Fruit fly (Drosophila melanogaster) whole organism, prepupa: Measurements from ENCODE around the gene CG4456.

Experiments used
- Blimp-1 ChIP-seq: fragments of 200-800 bp; sonication (Bioruptor generic); optimal IDR thresholded peaks from 3 replicates; lab custom pipeline; 2017; ENCODE audit warnings: missing biosample characterization, missing genetic modification characterization, mild to moderate bottlenecking, moderate library complexity, missing genetic modification reagents
- CG10631 ChIP-seq: fragments of 200-800 bp; sonication (Bioruptor generic); optimal IDR thresholded peaks from 2 replicates; lab custom pipeline; 2016; ENCODE audit warnings: missing biosample characterization, missing genetic modification characterization
- CG10669 ChIP-seq: fragments of 200-800 bp; sonication (Bioruptor generic); optimal IDR thresholded peaks from 3 replicates; lab custom pipeline; 2018; ENCODE audit warnings: missing biosample characterization, mild to moderate bottlenecking, missing genetic modification characterization, moderate library complexity
- CG11294 ChIP-seq: fragments of 200-800 bp; sonication (Bioruptor generic); IDR thresholded peaks from 2 replicates; pipeline ENCODE4 v1.3.6; 2022; ENCODE audit warnings: missing biosample characterization, missing genetic modification characterization
- CG11762 ChIP-seq: fragments of 200-800 bp; sonication (Bioruptor generic); optimal IDR thresholded peaks from 3 replicates; lab custom pipeline; 2016; ENCODE audit warnings: missing biosample characterization, missing genetic modification characterization; ENCODE audit not compliant: insufficient read depth
- CG11902 ChIP-seq: fragments of 200-800 bp; sonication (Bioruptor generic); optimal IDR thresholded peaks from 3 replicates; lab custom pipeline; 2016; ENCODE audit warnings: missing biosample characterization, missing genetic modification characterization
- CG15336 ChIP-seq: fragments of 200-800 bp; sonication (Bioruptor generic); IDR thresholded peaks from 2 replicates; pipeline ENCODE4 v1.3.6; 2022; ENCODE audit warnings: missing biosample characterization, missing genetic modification characterization
- CG1621 ChIP-seq: fragments of 200-800 bp; sonication (Bioruptor generic); optimal IDR thresholded peaks from 3 replicates; lab custom pipeline; 2018; ENCODE audit warnings: missing biosample characterization, mild to moderate bottlenecking, missing genetic modification characterization
- CG16779 ChIP-seq: fragments of 200-800 bp; sonication (Bioruptor generic); optimal IDR thresholded peaks from 3 replicates; lab custom pipeline; 2017; ENCODE audit warnings: missing biosample characterization, mild to moderate bottlenecking, missing genetic modification characterization
- CG3032 ChIP-seq: fragments of 200-800 bp; optimal IDR thresholded peaks from 2 replicates; lab custom pipeline; 2019; ENCODE audit warnings: missing biosample characterization, mild to moderate bottlenecking, missing genetic modification characterization, moderate library complexity
- CG32006 ChIP-seq: fragments of 200-800 bp; sonication (Bioruptor generic); optimal IDR thresholded peaks from 3 replicates; lab custom pipeline; 2017; ENCODE audit warnings: missing biosample characterization, mild to moderate bottlenecking, missing genetic modification characterization
- CG3919 ChIP-seq: fragments of 200-800 bp; sonication (Bioruptor generic); optimal IDR thresholded peaks from 3 replicates; lab custom pipeline; 2016; ENCODE audit warnings: missing biosample characterization, missing genetic modification characterization
- CG6163 ChIP-seq: fragments of 200-800 bp; sonication (Bioruptor generic); IDR thresholded peaks from 3 replicates; pipeline ENCODE4 v1.3.6; 2022; ENCODE audit warnings: missing biosample characterization, missing genetic modification characterization
- CG6276 ChIP-seq: fragments of 200-800 bp; sonication (Bioruptor generic); optimal IDR thresholded peaks from 2 replicates; lab custom pipeline; 2017; ENCODE audit warnings: missing biosample characterization, mild to moderate bottlenecking, missing genetic modification characterization
- CG6792 ChIP-seq: fragments of 200-800 bp; sonication (Bioruptor generic); optimal IDR thresholded peaks from 3 replicates; lab custom pipeline; 2016; ENCODE audit warnings: missing biosample characterization, missing genetic modification characterization
- CG6808 ChIP-seq: fragments of 200-800 bp; sonication (Bioruptor generic); optimal IDR thresholded peaks from 3 replicates; lab custom pipeline; 2017; ENCODE audit warnings: missing biosample characterization, missing genetic modification characterization, mild to moderate bottlenecking, moderate library complexity, missing genetic modification reagents
- CG6854 ChIP-seq: fragments of 200-800 bp; sonication (Bioruptor generic); optimal IDR thresholded peaks from 2 replicates; lab custom pipeline; 2017; ENCODE audit warnings: missing biosample characterization, mild to moderate bottlenecking, missing genetic modification characterization
- CG7368 ChIP-seq: fragments of 200-800 bp; sonication (Bioruptor generic); optimal IDR thresholded peaks from 3 replicates; lab custom pipeline; 2016; ENCODE audit warnings: missing biosample characterization, missing genetic modification characterization
- CG8119 ChIP-seq: fragments of 200-800 bp; sonication (Bioruptor generic); IDR thresholded peaks from 3 replicates; pipeline ENCODE4 v1.3.6; 2022; ENCODE audit warnings: missing biosample characterization, missing genetic modification characterization
- CG9139 ChIP-seq: fragments of 200-800 bp; sonication (Bioruptor generic); optimal IDR thresholded peaks from 3 replicates; lab custom pipeline; 2017; ENCODE audit warnings: missing biosample characterization, mild to moderate bottlenecking, missing genetic modification characterization
- Eip75B ChIP-seq: fragments of 200-800 bp; sonication (Bioruptor generic); optimal IDR thresholded peaks from 3 replicates; lab custom pipeline; 2016; ENCODE audit warnings: missing biosample characterization, missing genetic modification characterization
- Eip78C ChIP-seq: fragments of 200-800 bp; sonication (Bioruptor generic); peaks from one replicate; lab custom pipeline; 2016; ENCODE audit warnings: missing biosample characterization, missing genetic modification characterization
- Eip93F ChIP-seq: fragments of 200-800 bp; sonication (Bioruptor generic); optimal IDR thresholded peaks from 2 replicates; lab custom pipeline; 2016; ENCODE audit warnings: missing biosample characterization, mild to moderate bottlenecking, missing genetic modification characterization
- Ets21C ChIP-seq: fragments of 200-800 bp; sonication (Bioruptor generic); optimal IDR thresholded peaks from 3 replicates; lab custom pipeline; 2016; ENCODE audit warnings: missing biosample characterization, missing genetic modification characterization
- Ets96B ChIP-seq: fragments of 200-800 bp; optimal IDR thresholded peaks from 2 replicates; lab custom pipeline; 2019; ENCODE audit warnings: missing biosample characterization, mild to moderate bottlenecking, missing genetic modification characterization, moderate library complexity
- Gug ChIP-seq: fragments of 200-800 bp; sonication (Bioruptor generic); IDR thresholded peaks from 2 replicates; pipeline ENCODE4 v1.3.6; 2022; ENCODE audit warnings: missing biosample characterization, missing genetic modification characterization
- Hr38 ChIP-seq: sonication (Bioruptor generic); optimal IDR thresholded peaks from 2 replicates; lab custom pipeline; 2016; ENCODE audit warnings: missing biosample characterization, missing genetic modification characterization
- Hr39 ChIP-seq: fragments of 200-800 bp; sonication (Bioruptor generic); optimal IDR thresholded peaks from 2 replicates; lab custom pipeline; 2016; ENCODE audit warnings: missing biosample characterization, missing genetic modification characterization
- Lpt ChIP-seq: fragments of 200-800 bp; sonication (Bioruptor generic); optimal IDR thresholded peaks from 3 replicates; lab custom pipeline; 2016; ENCODE audit warnings: missing biosample characterization, missing genetic modification characterization
- Met ChIP-seq: fragments of 200-800 bp; sonication (Bioruptor generic); optimal IDR thresholded peaks from 3 replicates; lab custom pipeline; 2016; ENCODE audit warnings: missing biosample characterization, missing genetic modification characterization
- OdsH ChIP-seq: fragments of 200-800 bp; sonication (Bioruptor generic); optimal IDR thresholded peaks from 3 replicates; lab custom pipeline; 2016; ENCODE audit warnings: missing biosample characterization, missing genetic modification characterization
- Sox102F ChIP-seq: fragments of 200-800 bp; sonication (Bioruptor generic); optimal IDR thresholded peaks from 2 replicates; lab custom pipeline; 2016; ENCODE audit warnings: missing biosample characterization, mild to moderate bottlenecking, missing genetic modification characterization
- Sox14 ChIP-seq: fragments of 200-800 bp; sonication (Bioruptor generic); optimal IDR thresholded peaks from 3 replicates; lab custom pipeline; 2016; ENCODE audit warnings: missing biosample characterization, missing genetic modification characterization
- achi ChIP-seq: fragments of 200-800 bp; sonication (Bioruptor generic); optimal IDR thresholded peaks from 3 replicates; lab custom pipeline; 2016; ENCODE audit warnings: missing biosample characterization, missing genetic modification characterization
- cyc ChIP-seq: fragments of 200-800 bp; sonication (Bioruptor generic); optimal IDR thresholded peaks from 3 replicates; lab custom pipeline; 2016; ENCODE audit warnings: missing biosample characterization, missing genetic modification characterization
- dac ChIP-seq: fragments of 200-800 bp; sonication (Bioruptor generic); optimal IDR thresholded peaks from 2 replicates; lab custom pipeline; 2017; ENCODE audit warnings: missing biosample characterization, mild to moderate bottlenecking, missing genetic modification characterization
- dsx ChIP-seq: fragments of 200-800 bp; optimal IDR thresholded peaks from 3 replicates; lab custom pipeline; 2019; ENCODE audit warnings: missing biosample characterization, mild to moderate bottlenecking, missing genetic modification characterization, moderate library complexity; ENCODE audit not compliant: poor library complexity, severe bottlenecking
- eg ChIP-seq: fragments of 200-800 bp; sonication (Bioruptor generic); IDR thresholded peaks from 3 replicates; pipeline ENCODE4 v1.3.6; 2022; ENCODE audit warnings: missing biosample characterization, missing genetic modification characterization
- esn ChIP-seq: fragments of 200-800 bp; sonication (Bioruptor generic); optimal IDR thresholded peaks from 2 replicates; lab custom pipeline; 2016; ENCODE audit warnings: missing biosample characterization, mild to moderate bottlenecking, missing genetic modification characterization, moderate library complexity
- fd59A ChIP-seq: fragments of 200-800 bp; sonication (Bioruptor generic); optimal IDR thresholded peaks from 2 replicates; lab custom pipeline; 2017; ENCODE audit warnings: missing biosample characterization, mild to moderate bottlenecking, missing genetic modification characterization, missing genetic modification reagents
- fkh ChIP-seq: fragments of 200-800 bp; sonication (Bioruptor generic); optimal IDR thresholded peaks from 3 replicates; lab custom pipeline; 2017; ENCODE audit warnings: missing biosample characterization, mild to moderate bottlenecking, missing genetic modification characterization, moderate library complexity
- net ChIP-seq: fragments of 200-800 bp; sonication (Bioruptor generic); optimal IDR thresholded peaks from 3 replicates; lab custom pipeline; 2016; ENCODE audit warnings: missing biosample characterization, missing genetic modification characterization
- pdm3 ChIP-seq: fragments of 200-800 bp; sonication (Bioruptor generic); optimal IDR thresholded peaks from 3 replicates; lab custom pipeline; 2016; ENCODE audit warnings: missing biosample characterization, missing genetic modification characterization
- salr ChIP-seq, 2 experiments: fragments of 200-800 bp; sonication (Bioruptor generic); optimal IDR thresholded peaks; 3 replicates each; lab custom pipeline; 2016 to 2018; ENCODE audit warnings: missing biosample characterization in 2 of 2, missing genetic modification characterization in 2 of 2, mild to moderate bottlenecking in 1 of 2
- spab ChIP-seq: fragments of 200-800 bp; sonication (Bioruptor generic); optimal IDR thresholded peaks from 2 replicates; lab custom pipeline; 2017; ENCODE audit warnings: missing biosample characterization, mild to moderate bottlenecking, missing genetic modification characterization, missing genetic modification reagents
- ss ChIP-seq, 2 experiments: fragments of 200-800 bp; sonication (Bioruptor generic); optimal IDR thresholded peaks; 2 replicates in 1 of 2; 3 replicates in 1 of 2; lab custom pipeline; 2017 to 2018; ENCODE audit warnings: mild to moderate bottlenecking in 2 of 2, missing biosample characterization in 2 of 2, missing genetic modification characterization in 2 of 2, moderate library complexity in 1 of 2
- svp ChIP-seq: fragments of 200-800 bp; sonication (Bioruptor generic); peaks from one replicate; lab custom pipeline; 2016; ENCODE audit warnings: missing biosample characterization, missing genetic modification characterization
- vri ChIP-seq: fragments of 200-800 bp; sonication (Bioruptor generic); optimal IDR thresholded peaks from 3 replicates; lab custom pipeline; 2016; ENCODE audit warnings: missing biosample characterization, mild to moderate bottlenecking, missing genetic modification characterization

CG4456 gene

DNA sequence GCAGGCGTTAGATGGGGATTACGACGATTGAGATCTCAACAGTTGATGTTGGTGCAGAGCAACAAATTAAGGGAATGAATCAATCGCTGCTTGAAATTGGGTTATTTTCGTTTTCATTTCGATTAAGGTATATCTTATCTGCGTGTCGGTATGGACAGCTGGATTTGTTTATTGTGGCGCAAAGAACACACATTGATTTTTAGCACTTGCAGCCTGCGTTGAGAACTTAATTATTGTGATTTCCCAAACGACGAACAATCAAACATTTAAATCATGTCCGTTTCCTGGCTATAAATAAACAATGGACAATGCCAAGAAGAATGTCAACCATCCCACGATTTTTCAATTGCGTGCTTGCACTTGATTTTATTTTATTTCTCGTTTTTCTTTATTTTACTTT is 25.5 kb downstream of the CG4456 start:
- TF ChIP-seq Hr38 (GFP tag; lab: Kevin White, UChicago) (no peak), CG15336 (no peak), OdsH (no peak), CG10669 (GFP tag; lab: Kevin White, UChicago) (no peak), CG32006 (no peak), CG11762 (GFP tag; lab: Kevin White, UChicago) (no peak), Sox14 (no peak), Eip75B (GFP tag; lab: Kevin White, UChicago) (no peak), Eip78C (GFP tag; lab: Kevin White, UChicago) (no peak), eg (no peak), CG10631 (GFP tag; lab: Kevin White, UChicago) (no peak), CG6792 (no peak), dsx (GFP tag; lab: Kevin White, UChicago) (no peak), CG3032 (tag; lab: Kevin White, UChicago) (no peak), fkh (GFP tag; lab: Kevin White, UChicago) (no peak), vri (GFP tag; lab: Kevin White, UChicago) (no peak), CG9139 (GFP tag; lab: Kevin White, UChicago) (no peak), achi (GFP tag; lab: Kevin White, UChicago) (no peak), esn (GFP tag; lab: Kevin White, UChicago) (no peak)

- TF ChIP-seq CG1621 (tag; lab: Kevin White, UChicago) (peak; percentile 8), dsx (GFP tag; lab: Kevin White, UChicago) (no peak), Eip75B (GFP tag; lab: Kevin White, UChicago) (no peak), spab (GFP tag; lab: Kevin White, UChicago) (peak; percentile 14), Sox102F (no peak), Eip93F (no peak), Met (no peak), CG3032 (tag; lab: Kevin White, UChicago) (peak; percentile 39), svp (no peak), CG6808 (GFP tag; lab: Kevin White, UChicago) (peak; percentile 5), Blimp-1 (GFP tag; lab: Kevin White, UChicago) (no peak), cyc (GFP tag; lab: Kevin White, UChicago) (peak; percentile 16), CG3919 (GFP tag; lab: Kevin White, UChicago) (peak; percentile 57), CG7368 (peak; percentile 11), CG10669 (GFP tag; lab: Kevin White, UChicago) (peak; percentile 21), fkh (GFP tag; lab: Kevin White, UChicago) (no peak), CG6276 (GFP tag; lab: Kevin White, UChicago) (no peak), CG6854 (GFP tag; lab: Kevin White, UChicago) (no peak), Hr39 (GFP tag; lab: Kevin White, UChicago) (no peak), ss (GFP tag; optimal IDR thresholded peaks at IDR 0.05; lab: Kevin White, UChicago) (peak; percentile 24 to 25), dac (GFP tag; lab: Kevin White, UChicago) (no peak), Hr38 (GFP tag; lab: Kevin White, UChicago) (no peak), Eip78C (GFP tag; lab: Kevin White, UChicago) (peak; percentile 50), CG11902 (GFP tag; lab: Kevin White, UChicago) (peak; percentile 3), CG8119 (GFP tag; lab: Robert Waterston, UW) (0 out of 3 replicates have a peak, but pooled peaks have one; percentile 25), Ets96B (peak; percentile 8), esn (GFP tag; lab: Kevin White, UChicago) (no peak), CG10631 (GFP tag; lab: Kevin White, UChicago) (no peak), salr (GFP tag; optimal IDR thresholded peaks at IDR 0.05; lab: Kevin White, UChicago) (peak in 1 of 2 experiments; percentile 12), Ets21C (GFP tag; lab: Kevin White, UChicago) (no peak), eg (no peak; the same call in 1 of the 3 replicates), Lpt (no peak), CG6163 (GFP tag; lab: Robert Waterston, UW) (peak; percentile 31; the same call in 1 of the 3 replicates), pdm3 (GFP tag; lab: Kevin White, UChicago) (no peak), OdsH (peak; percentile 21), Sox14 (peak; percentile 19), CG16779 (no peak), net (GFP tag; lab: Kevin White, UChicago) (peak; percentile 6), CG11294 (GFP tag; lab: Robert Waterston, UW) (peak; percentile 39), fd59A (GFP tag; lab: Kevin White, UChicago) (no peak), Gug (no peak)
These were observed 26.0 kb downstream of the CG4456 start for dm6 chr3L:9398435-9398981.
